Worm (Caenorhabditis elegans): ENCODE measurements around the gene F14H8.4.

- no peak for TF ChIP-seq unc-39 (tag; optimal IDR thresholded peaks at IDR 0.05)
- TF ChIP-seq unc-62 (GFP tag; optimal IDR thresholded peaks at IDR 0.05), result no peak
- no peak for TF ChIP-seq nhr-23 (tag; optimal IDR thresholded peaks at IDR 0.05)
- no peak for TF ChIP-seq nhr-12 (tag; optimal IDR thresholded peaks at IDR 0.05)
Observed at ce11 chrV:15020732-15021131, 2.9 kb upstream of the F14H8.4 start, which contains the start of gene F14H8.5.
